Worm (Caenorhabditis elegans): ENCODE data around the gene K08D8.9.

DNA sequence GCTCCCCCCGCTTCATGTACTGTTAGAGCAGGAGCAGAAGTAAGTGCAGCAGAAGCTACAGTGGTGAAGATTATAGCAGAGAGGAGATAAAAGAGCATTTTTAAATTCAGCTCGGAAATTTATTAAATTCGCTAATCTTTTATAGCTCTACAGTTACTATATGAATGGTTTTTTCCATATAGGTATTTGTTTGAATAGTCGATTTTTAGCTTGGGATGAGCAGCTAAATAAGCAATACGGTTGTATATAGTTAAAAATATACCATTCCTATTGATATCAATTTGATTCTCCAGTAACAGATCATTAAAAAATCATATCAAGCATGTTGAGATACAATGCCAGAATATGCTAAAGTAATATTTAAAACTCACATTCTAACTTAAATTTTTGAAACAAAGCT, 27.1 kb downstream of the K08D8.9 start, which contains the start of gene srlf-5:
- TF ChIP-seq flt-1 (GFP tag; IDR thresholded peaks at IDR 0.05), result no peak
- no peak for TF ChIP-seq ztf-23 (GFP tag; IDR thresholded peaks at IDR 0.05)
- no peak for TF ChIP-seq cog-1 (tag; optimal IDR thresholded peaks at IDR 0.05)
- no peak for TF ChIP-seq med-1 (GFP tag; optimal IDR thresholded peaks at IDR 0.05; ENCODE audit: insufficient read depth)
- no peak for TF ChIP-seq T22C8.4 (GFP tag; IDR thresholded peaks at IDR 0.05)
- no peak for TF ChIP-seq tab-1 (GFP tag; IDR thresholded peaks at IDR 0.05)
